Worm (Caenorhabditis elegans): Measurements from ENCODE around the gene F26D2.13.

Gene F26D2.13

ce11 chrV:16429940-16430339 is 5.5 kb downstream of the F26D2.13 start, which contains the start of gene str-73:
Gene str-73, plus strand, starts transcription at chrV:16430240.
- TF ChIP-seq snpc-4 (tag; optimal IDR thresholded peaks at IDR 0.05) (no peak), fkh-8 (tag; optimal IDR thresholded peaks at IDR 0.05) (no peak), nhr-76 (tag; optimal IDR thresholded peaks at IDR 0.05) (no peak), zip-4 (GFP tag; optimal IDR thresholded peaks at IDR 0.05) (no peak), skn-1 (tag; optimal IDR thresholded peaks at IDR 0.05) (no peak), fkh-10 (GFP tag; optimal IDR thresholded peaks at IDR 0.05) (no peak), ces-1 (GFP tag; optimal IDR thresholded peaks at IDR 0.05) (no peak), nhr-85 (tag) (no peak), mdl-1 (tag; optimal IDR thresholded peaks at IDR 0.05) (no peak), lsy-2 (tag; optimal IDR thresholded peaks at IDR 0.05) (no peak), nhr-84 (tag; optimal IDR thresholded peaks at IDR 0.05) (no peak), aha-1 (tag; optimal IDR thresholded peaks at IDR 0.05) (no peak), elt-3 (tag; optimal IDR thresholded peaks at IDR 0.05) (no peak), unc-130 (tag; optimal IDR thresholded peaks at IDR 0.05) (no peak), nhr-90 (tag; optimal IDR thresholded peaks at IDR 0.05; ENCODE audit: poor library complexity) (no peak), ets-5 (GFP tag; IDR thresholded peaks at IDR 0.05) (no peak)

DNA sequence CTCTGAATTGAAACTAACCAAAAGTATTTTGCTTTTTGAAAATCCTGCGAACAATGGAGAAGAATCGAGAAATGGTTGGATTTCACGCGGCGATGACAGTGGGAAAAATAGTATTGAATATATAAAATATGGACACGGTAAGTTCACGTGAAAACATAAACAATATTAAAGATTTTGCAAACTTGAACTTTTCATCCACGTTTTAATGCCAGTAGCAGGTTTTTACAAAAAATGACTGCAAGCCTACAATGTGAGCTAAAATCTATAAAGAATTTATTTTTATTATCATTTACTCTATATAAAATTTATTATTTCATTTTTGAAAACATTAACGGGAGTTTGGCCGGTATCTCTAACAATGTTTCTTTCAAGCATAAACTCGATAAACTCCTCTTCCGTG is 5.9 kb downstream of the F26D2.13 start, which contains the start of gene F26D2.10:
Gene F26D2.10 (minus strand): TSS at position 101 of the 400 bp plus-strand sequence.
- TF ChIP-seq ztf-4 (tag; optimal IDR thresholded peaks at IDR 0.05) (no peak), nhr-11 (tag; optimal IDR thresholded peaks at IDR 0.05) (no peak), fkh-8 (tag; optimal IDR thresholded peaks at IDR 0.05) (no peak), hpl-2 (GFP tag; optimal IDR thresholded peaks at IDR 0.05) (no peak), unc-62 (GFP tag; optimal IDR thresholded peaks at IDR 0.05) (no peak), rnt-1 (tag; optimal IDR thresholded peaks at IDR 0.05) (no peak), C16A3.4 (tag; optimal IDR thresholded peaks at IDR 0.05) (no peak), vab-15 (tag; optimal IDR thresholded peaks at IDR 0.05) (no peak), xbp-1 (tag; optimal IDR thresholded peaks at IDR 0.05) (no peak), ceh-8 (GFP tag; optimal IDR thresholded peaks at IDR 0.05) (no peak), aly-2 (tag; optimal IDR thresholded peaks at IDR 0.05) (no peak), lin-15B (tag; optimal IDR thresholded peaks at IDR 0.05) (no peak), snu-23 (GFP tag; optimal IDR thresholded peaks at IDR 0.05) (no peak), nhr-28 (tag; optimal IDR thresholded peaks at IDR 0.05) (no peak), ceh-82 (tag; optimal IDR thresholded peaks at IDR 0.05) (no peak), efl-3 (GFP tag; optimal IDR thresholded peaks at IDR 0.05) (no peak)

DNA sequence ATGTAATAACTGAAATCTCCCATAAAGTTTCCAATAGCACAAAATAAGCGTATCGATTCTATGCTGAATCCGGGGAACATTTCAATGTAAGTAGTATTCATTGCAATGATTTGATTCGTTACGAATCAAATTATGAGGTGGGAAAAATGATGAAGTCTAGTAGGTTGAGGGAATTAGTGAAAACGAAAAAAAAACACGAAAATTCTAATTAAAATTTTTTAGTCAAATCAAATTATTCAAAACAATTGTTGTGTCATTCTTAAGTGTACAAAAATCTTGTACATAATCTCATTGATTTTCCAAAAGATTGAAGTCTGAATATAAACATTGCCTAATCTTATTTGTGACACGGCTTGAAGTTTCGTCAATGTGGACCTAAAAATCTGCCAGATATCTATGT is 11.0 kb downstream of the F26D2.13 start, which contains the start of gene srw-29:
Gene srw-29 (minus strand): TSS at position 101 of the 400 bp plus-strand sequence.
- TF ChIP-seq fkh-4 (tag; optimal IDR thresholded peaks at IDR 0.05; ENCODE audit: borderline replicate concordance) (no peak), mdl-1 (tag; optimal IDR thresholded peaks at IDR 0.05) (no peak), aha-1 (tag; optimal IDR thresholded peaks at IDR 0.05) (no peak), sup-37 (GFP tag; optimal IDR thresholded peaks at IDR 0.05) (no peak), unc-62 (GFP tag; optimal IDR thresholded peaks at IDR 0.05) (no peak), nhr-71 (tag; optimal IDR thresholded peaks at IDR 0.05) (no peak), elt-3 (tag; optimal IDR thresholded peaks at IDR 0.05) (no peak)

ce11 chrV:16420696-16421095 is 14.7 kb downstream of the F26D2.13 start, which contains the start of gene srw-48:
Gene srw-48, plus strand, starts transcription at chrV:16420996.
- TF ChIP-seq nhr-71 (tag; optimal IDR thresholded peaks at IDR 0.05) (no peak), elt-3 (tag; optimal IDR thresholded peaks at IDR 0.05) (no peak), grh-1 (GFP tag; IDR thresholded peaks at IDR 0.05) (no peak), nhr-20 (tag; optimal IDR thresholded peaks at IDR 0.05) (no peak), unc-30 (tag; optimal IDR thresholded peaks at IDR 0.05) (no peak), nhr-12 (tag; optimal IDR thresholded peaks at IDR 0.05) (no peak), lin-14 (GFP tag; optimal IDR thresholded peaks at IDR 0.05) (no peak)
